Worm (Caenorhabditis elegans): Measurements from ENCODE around the gene mig-21.

Gene mig-21

ce11 chrIII:5834053-5834452, 44.1 kb downstream of the mig-21 start, which contains the start of gene R12B2.6:
TSS of gene R12B2.6 (minus strand) at chrIII:5834153.
- peak; percentile 52 for TF ChIP-seq lsl-1 (GFP tag; optimal IDR thresholded peaks at IDR 0.05)
- TF ChIP-seq mes-4 (tag; optimal IDR thresholded peaks at IDR 0.05): no peak
- no peak for TF ChIP-seq somi-1 (GFP tag; optimal IDR thresholded peaks at IDR 0.05)

- TF ChIP-seq Y53G8AR.9 (GFP tag; conservative IDR thresholded peaks at IDR 0.05) (0 out of 2 replicates have a peak, but pooled peaks have one; percentile 41), hlh-12 (tag; optimal IDR thresholded peaks at IDR 0.05) (no peak), pbrm-1 (GFP tag; IDR thresholded peaks at IDR 0.05) (0 out of 2 replicates have a peak, but pooled peaks have one; percentile 26), ekl-4 (GFP tag; IDR thresholded peaks at IDR 0.05) (no peak), Y56A3A.18 (GFP tag; IDR thresholded peaks at IDR 0.05) (no peak), atf-7 (tag; optimal IDR thresholded peaks at IDR 0.05) (no peak), nfya-2 (GFP tag; IDR thresholded peaks at IDR 0.05) (no peak)
Observed at ce11 chrIII:5833376-5833775, 44.8 kb downstream of the mig-21 start, which contains the start of the genes R12B2.13 and mdt-15. TSS of gene R12B2.13 (minus strand) at chrIII:5833476. TSS of gene mdt-15 (minus strand) at chrIII:5833751.

- TF ChIP-seq die-1 (tag; optimal IDR thresholded peaks at IDR 0.05): no peak
- no peak for TF ChIP-seq F22D6.2 (tag; optimal IDR thresholded peaks at IDR 0.05)
- peak; percentile 8; the same call in 1 of the 2 replicates for TF ChIP-seq F33H1.4 (GFP tag; IDR thresholded peaks at IDR 0.05)
- TF ChIP-seq ccch-3 (GFP tag; optimal IDR thresholded peaks at IDR 0.05): no peak
- peak; percentile 65 for TF ChIP-seq zfh-2 (GFP tag; conservative IDR thresholded peaks at IDR 0.05)
- TF ChIP-seq chd-7 (tag; optimal IDR thresholded peaks at IDR 0.05): peak; percentile 10
- peak; percentile 18; the same call in 1 of the 2 replicates for TF ChIP-seq egrh-3 (GFP tag; IDR thresholded peaks at IDR 0.05)
Observed at ce11 chrIII:5832442-5832841, 45.7 kb downstream of the mig-21 start.

ce11 chrIII:5828065-5828464, 50.1 kb downstream of the mig-21 start:
- TF ChIP-seq atf-7 (tag; optimal IDR thresholded peaks at IDR 0.05): no peak
- TF ChIP-seq egrh-3 (GFP tag; IDR thresholded peaks at IDR 0.05): no peak
- no peak for TF ChIP-seq nhr-90 (tag; optimal IDR thresholded peaks at IDR 0.05)
- no peak for TF ChIP-seq dpl-1 (GFP tag; optimal IDR thresholded peaks at IDR 0.05)
- 0 out of 2 replicates have a peak, but pooled peaks have one; percentile 12 for TF ChIP-seq egl-44 (GFP tag; IDR thresholded peaks at IDR 0.05)
- TF ChIP-seq Y95B8A.8 (GFP tag; IDR thresholded peaks at IDR 0.05): peak; percentile 50; the same call in 1 of the 2 replicates
- TF ChIP-seq lsy-27 (tag; optimal IDR thresholded peaks at IDR 0.05; ENCODE audit: borderline replicate concordance, insufficient read depth): no peak
- no peak for TF ChIP-seq ceh-79 (tag; optimal IDR thresholded peaks at IDR 0.05)
- TF ChIP-seq athp-1 (tag; optimal IDR thresholded peaks at IDR 0.05): no peak
- TF ChIP-seq madf-6 (GFP tag; IDR thresholded peaks at IDR 0.05): 0 out of 2 replicates have a peak, but pooled peaks have one; percentile 6
- TF ChIP-seq ccch-3 (GFP tag; optimal IDR thresholded peaks at IDR 0.05): no peak
- no peak for TF ChIP-seq somi-1 (GFP tag; optimal IDR thresholded peaks at IDR 0.05)
- no peak for TF ChIP-seq bed-2 (GFP tag; IDR thresholded peaks at IDR 0.05)
- TF ChIP-seq fkh-3 (tag; optimal IDR thresholded peaks at IDR 0.05): no peak
- no peak for TF ChIP-seq tbx-9 (tag; optimal IDR thresholded peaks at IDR 0.05; ENCODE audit: borderline replicate concordance)
- no peak for TF ChIP-seq repo-1 (tag; optimal IDR thresholded peaks at IDR 0.05)
- TF ChIP-seq dox-1 (GFP tag; IDR thresholded peaks at IDR 0.05): 0 out of 2 replicates have a peak, but pooled peaks have one; percentile 5
- TF ChIP-seq nfya-1 (tag; optimal IDR thresholded peaks at IDR 0.05; ENCODE audit: borderline replicate concordance, insufficient read depth): no peak
- no peak for TF ChIP-seq ceh-91 (GFP tag; IDR thresholded peaks at IDR 0.05)
- no peak for TF ChIP-seq nfya-2 (GFP tag; IDR thresholded peaks at IDR 0.05)
- no peak for TF ChIP-seq tlf-1 (GFP tag; optimal IDR thresholded peaks at IDR 0.05)
- no peak for TF ChIP-seq him-1 (tag; optimal IDR thresholded peaks at IDR 0.05)
- peak; percentile 0 for TF ChIP-seq ZK185.1 (tag; optimal IDR thresholded peaks at IDR 0.05; ENCODE audit: poor library complexity, severe bottlenecking)
- TF ChIP-seq dpff-1 (tag; optimal IDR thresholded peaks at IDR 0.05): no peak
- TF ChIP-seq let-607 (tag; optimal IDR thresholded peaks at IDR 0.05): no peak
- no peak for TF ChIP-seq aptf-3 (GFP tag; IDR thresholded peaks at IDR 0.05)
- peak; percentile 52; the same call in 1 of the 2 replicates for TF ChIP-seq B0336.3 (GFP tag; IDR thresholded peaks at IDR 0.05)
- TF ChIP-seq Y67H2A.10 (GFP tag; conservative IDR thresholded peaks at IDR 0.05): peak; percentile 43; the same call in 1 of the 2 replicates
- TF ChIP-seq mel-28 (tag; optimal IDR thresholded peaks at IDR 0.05; ENCODE audit: borderline replicate concordance): no peak
- no peak for TF ChIP-seq lag-1 (GFP tag; IDR thresholded peaks at IDR 0.05)
- no peak for TF ChIP-seq F22D6.2 (tag; optimal IDR thresholded peaks at IDR 0.05)
